Worm (Caenorhabditis elegans) whole organism, midembryonic: ENCODE measurements around the gene abts-4.

Source experiments
- T22C8.4 ChIP-seq: fragments of 200-800 bp; sonication (Bioruptor generic); IDR thresholded peaks from 2 replicates; pipeline ENCODE4 v1.3.6; 2022; ENCODE audit warnings: missing genetic modification characterization, missing compliant biosample characterization
- cog-1 ChIP-seq: sonication (generic microtip); optimal IDR thresholded peaks from 2 replicates; lab custom pipeline; 2016; ENCODE audit warnings: missing genetic modification characterization, missing compliant biosample characterization
- flt-1 ChIP-seq: fragments of 200-800 bp; sonication (Bioruptor generic); IDR thresholded peaks from 2 replicates; pipeline ENCODE4 v1.3.6; 2022; ENCODE audit warnings: missing genetic modification characterization, missing compliant biosample characterization
- klf-2 ChIP-seq: fragments of 200-800 bp; sonication (Bioruptor generic); conservative IDR thresholded peaks from 2 replicates; pipeline ENCODE4 v1.3.6; 2022; ENCODE audit warnings: missing genetic modification reagents, missing genetic modification characterization, missing compliant biosample characterization
- med-1 ChIP-seq: sonication (generic microtip); optimal IDR thresholded peaks from 2 replicates; lab custom pipeline; 2017; ENCODE audit warnings: missing genetic modification characterization, mild to moderate bottlenecking, missing compliant biosample characterization, antibody characterized with exemption, missing genetic modification reagents; ENCODE audit not compliant: insufficient read depth
- ref-1 ChIP-seq: fragments of 200-800 bp; sonication (Bioruptor generic); conservative IDR thresholded peaks from 2 replicates; pipeline ENCODE4 v1.3.6; 2022; ENCODE audit warnings: missing genetic modification reagents, missing genetic modification characterization, missing compliant biosample characterization
- tab-1 ChIP-seq: fragments of 200-800 bp; sonication (Bioruptor generic); IDR thresholded peaks from 2 replicates; pipeline ENCODE4 v1.3.6; 2022; ENCODE audit warnings: missing genetic modification characterization, missing compliant biosample characterization
- ztf-23 ChIP-seq: fragments of 200-800 bp; sonication (Bioruptor generic); IDR thresholded peaks from 2 replicates; pipeline ENCODE4 v1.3.6; 2022; ENCODE audit warnings: missing genetic modification reagents, missing genetic modification characterization, missing compliant biosample characterization
- ztf-29 ChIP-seq: fragments of 200-800 bp; sonication (Bioruptor generic); IDR thresholded peaks from 2 replicates; pipeline ENCODE4 v1.3.6; 2022; ENCODE audit warnings: missing genetic modification reagents, missing genetic modification characterization, missing compliant biosample characterization

DNA sequence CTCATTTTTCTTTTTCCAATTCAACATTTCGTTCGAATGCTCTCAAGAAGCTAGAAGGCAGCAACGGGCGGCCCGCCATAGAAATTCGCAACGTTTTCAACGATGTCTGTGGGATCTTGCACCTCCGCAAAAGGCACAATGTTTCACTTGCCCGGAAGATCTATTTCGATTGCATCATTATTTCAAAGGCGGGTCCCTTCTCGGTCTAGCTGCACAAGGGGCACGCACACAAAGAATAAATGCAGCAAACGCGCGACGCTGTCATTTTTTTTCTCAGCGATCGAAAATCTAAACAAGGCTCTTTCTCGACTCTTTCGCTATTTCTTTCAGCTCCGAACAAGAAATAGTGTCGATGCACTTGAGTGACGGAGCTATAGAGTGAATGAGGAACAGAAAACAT is 16.6 kb downstream of the abts-4 start:
- TF ChIP-seq ref-1 (GFP tag; lab: Robert Waterston, UW) (no peak), tab-1 (GFP tag; lab: Robert Waterston, UW) (no peak), flt-1 (no peak), med-1 (no peak), ztf-23 (GFP tag; lab: Robert Waterston, UW) (no peak), T22C8.4 (no peak), klf-2 (GFP tag; lab: Robert Waterston, UW) (no peak), ztf-29 (no peak), cog-1 (tag; lab: Kevin White, UChicago) (no peak)
